Worm (Caenorhabditis elegans) whole organism, late embryonic: Measurements from ENCODE around the gene R07E3.6.

Experiments used
- C08G9.2 ChIP-seq: sonication (generic microtip); optimal IDR thresholded peaks from 2 replicates; lab custom pipeline; 2016; ENCODE audit warnings: mild to moderate bottlenecking, missing genetic modification characterization, moderate library complexity, missing compliant biosample characterization
- K09A11.1 ChIP-seq: sonication (generic microtip); optimal IDR thresholded peaks from 2 replicates; lab custom pipeline; 2017; ENCODE audit warnings: antibody characterized with exemption, mild to moderate bottlenecking, missing genetic modification characterization, missing compliant biosample characterization; ENCODE audit not compliant: insufficient read depth
- Y22D7AL.16 ChIP-seq: sonication (generic microtip); optimal IDR thresholded peaks from 2 replicates; lab custom pipeline; 2016; ENCODE audit warnings: missing genetic modification characterization, missing compliant biosample characterization
- ama-1 ChIP-seq: fragments of 150-350 bp; optimal IDR thresholded peaks from 2 replicates; lab custom pipeline; 2014
- ceh-14 ChIP-seq: sonication (generic microtip); optimal IDR thresholded peaks from 2 replicates; lab custom pipeline; 2016; ENCODE audit warnings: missing genotype, missing genetic modification characterization, missing compliant biosample characterization
- ceh-19 ChIP-seq: fragments of 200-800 bp; sonication (Bioruptor generic); optimal IDR thresholded peaks from 2 replicates; lab custom pipeline; 2018; ENCODE audit warnings: mild to moderate bottlenecking, missing genetic modification characterization, missing compliant biosample characterization
- ceh-2 ChIP-seq: sonication (generic microtip); optimal IDR thresholded peaks from 2 replicates; lab custom pipeline; 2016; ENCODE audit warnings: missing genotype, missing genetic modification characterization, missing compliant biosample characterization
- ceh-31 ChIP-seq: sonication (generic microtip); optimal IDR thresholded peaks from 2 replicates; lab custom pipeline; 2016; ENCODE audit warnings: missing genetic modification characterization, missing compliant biosample characterization
- ceh-34 ChIP-seq: sonication (generic microtip); optimal IDR thresholded peaks from 2 replicates; lab custom pipeline; 2016; ENCODE audit warnings: mild to moderate bottlenecking, missing genetic modification characterization, missing compliant biosample characterization
- dmd-4 ChIP-seq: sonication (generic microtip); optimal IDR thresholded peaks from 2 replicates; lab custom pipeline; 2016; ENCODE audit warnings: borderline replicate concordance, missing genetic modification characterization, missing compliant biosample characterization
- dve-1 ChIP-seq: sonication (generic microtip); optimal IDR thresholded peaks from 2 replicates; lab custom pipeline; 2017; ENCODE audit warnings: antibody characterized with exemption, mild to moderate bottlenecking, missing genetic modification characterization, missing compliant biosample characterization
- elt-2 ChIP-seq: sonication (generic microtip); optimal IDR thresholded peaks from 2 replicates; lab custom pipeline; 2016; ENCODE audit warnings: missing genetic modification reagents, missing genetic modification characterization, missing compliant biosample characterization
- eyg-1 ChIP-seq: sonication (generic microtip); optimal IDR thresholded peaks from 2 replicates; lab custom pipeline; 2016; ENCODE audit warnings: missing genotype, missing genetic modification characterization, missing compliant biosample characterization
- fax-1 ChIP-seq: sonication (generic microtip); optimal IDR thresholded peaks from 2 replicates; lab custom pipeline; 2016; ENCODE audit warnings: missing genotype, missing genetic modification characterization, missing compliant biosample characterization
- fkh-10 ChIP-seq: fragments of 150-350 bp; optimal IDR thresholded peaks from 2 replicates; lab custom pipeline; 2014; ENCODE audit warnings: missing biosample characterization, missing genetic modification reagents, missing genetic modification characterization
- gmeb-2 ChIP-seq: sonication (generic microtip); optimal IDR thresholded peaks from 2 replicates; lab custom pipeline; 2016; ENCODE audit warnings: missing genetic modification characterization, inconsistent platforms, missing compliant biosample characterization
- hlh-15 ChIP-seq: sonication (generic microtip); optimal IDR thresholded peaks from 2 replicates; lab custom pipeline; 2016; ENCODE audit warnings: missing genetic modification characterization, missing compliant biosample characterization
- hlh-8 ChIP-seq: sonication (generic microtip); optimal IDR thresholded peaks from 2 replicates; lab custom pipeline; 2016; ENCODE audit warnings: missing genotype, missing genetic modification characterization, missing compliant biosample characterization
- madf-2 ChIP-seq: sonication (generic microtip); optimal IDR thresholded peaks from 2 replicates; lab custom pipeline; 2017; ENCODE audit warnings: missing genetic modification characterization, missing compliant biosample characterization
- mec-3 ChIP-seq: sonication (generic microtip); optimal IDR thresholded peaks from 2 replicates; lab custom pipeline; 2016; ENCODE audit warnings: borderline replicate concordance, missing genetic modification characterization, missing compliant biosample characterization
- nhr-232 ChIP-seq: sonication (generic microtip); optimal IDR thresholded peaks from 2 replicates; lab custom pipeline; 2016; ENCODE audit warnings: missing genetic modification characterization, missing compliant biosample characterization
- npax-4 ChIP-seq: sonication (generic microtip); optimal IDR thresholded peaks from 2 replicates; lab custom pipeline; 2016; ENCODE audit warnings: missing genetic modification characterization, missing compliant biosample characterization
- odd-2 ChIP-seq: sonication (generic microtip); optimal IDR thresholded peaks from 2 replicates; lab custom pipeline; 2017; ENCODE audit warnings: antibody characterized with exemption, mild to moderate bottlenecking, missing genetic modification characterization, missing compliant biosample characterization
- pag-3 ChIP-seq: sonication (generic microtip); optimal IDR thresholded peaks from 2 replicates; lab custom pipeline; 2016; ENCODE audit warnings: missing compliant biosample characterization, missing genetic modification characterization, borderline replicate concordance
- pax-1 ChIP-seq: fragments of 150-350 bp; optimal IDR thresholded peaks from 2 replicates; lab custom pipeline; 2014; ENCODE audit warnings: missing biosample characterization, missing genetic modification characterization
- pha-2 ChIP-seq: sonication (generic microtip); optimal IDR thresholded peaks from 2 replicates; lab custom pipeline; 2017; ENCODE audit warnings: mild to moderate bottlenecking, missing genetic modification characterization, missing compliant biosample characterization
- pqm-1 ChIP-seq: sonication (generic microtip); optimal IDR thresholded peaks from 2 replicates; lab custom pipeline; 2016; ENCODE audit warnings: missing genetic modification characterization, missing compliant biosample characterization
- sdc-2 ChIP-seq: sonication (generic microtip); optimal IDR thresholded peaks from 2 replicates; lab custom pipeline; 2016; ENCODE audit warnings: missing genotype, missing genetic modification characterization, missing compliant biosample characterization
- sox-2 ChIP-seq: fragments of 200-800 bp; sonication (Bioruptor generic); IDR thresholded peaks from 2 replicates; pipeline ENCODE4 v1.3.6; 2022; ENCODE audit warnings: missing genetic modification reagents, missing genetic modification characterization, missing compliant biosample characterization
- sox-4 ChIP-seq: sonication (generic microtip); optimal IDR thresholded peaks from 2 replicates; lab custom pipeline; 2017; ENCODE audit warnings: mild to moderate bottlenecking, missing genetic modification characterization, inconsistent platforms, missing compliant biosample characterization
- tbx-2 ChIP-seq: sonication (generic microtip); optimal IDR thresholded peaks from 2 replicates; lab custom pipeline; 2016; ENCODE audit warnings: missing genetic modification characterization, missing compliant biosample characterization
- unc-42 ChIP-seq: sonication (generic microtip); optimal IDR thresholded peaks from 2 replicates; lab custom pipeline; 2016; ENCODE audit warnings: missing genotype, missing genetic modification characterization, missing compliant biosample characterization
- zip-5 ChIP-seq: sonication (generic microtip); optimal IDR thresholded peaks from 2 replicates; lab custom pipeline; 2016; ENCODE audit warnings: missing genetic modification characterization, missing compliant biosample characterization

The R07E3.6 gene

ce11 chrX:10340986-10341385 is 23.5 kb downstream of the R07E3.6 start, which contains the start of gene R07E3.1:
R07E3.1 (minus strand) TSS chrX:10341161.
- no peak for TF ChIP-seq eyg-1 (tag; lab: Kevin White, UChicago)
- peak; percentile 67 for TF ChIP-seq elt-2 (tag; lab: Kevin White, UChicago)
- TF ChIP-seq, all 69 proteins: peak for 1

ce11 chrX:10350151-10350550 is 32.6 kb downstream of the R07E3.6 start:
- no peak for TF ChIP-seq C08G9.2
- no peak for TF ChIP-seq pha-2 (tag; lab: Kevin White, UChicago)
- TF ChIP-seq ceh-34 (tag; lab: Kevin White, UChicago): no peak
- TF ChIP-seq npax-4: no peak
- TF ChIP-seq ama-1 (lab: Kevin White, UChicago): no peak
- no peak for TF ChIP-seq ceh-19 (GFP tag; lab: Kevin White, UChicago)
- TF ChIP-seq hlh-15: no peak
- no peak for TF ChIP-seq pax-1 (tag; lab: Kevin White, UChicago)
- no peak for TF ChIP-seq zip-5 (tag; lab: Kevin White, UChicago)
- TF ChIP-seq K09A11.1 (tag; lab: Kevin White, UChicago): no peak
- no peak for TF ChIP-seq hlh-8 (tag; lab: Kevin White, UChicago)
- TF ChIP-seq gmeb-2 (tag; lab: Kevin White, UChicago): no peak
- TF ChIP-seq madf-2 (tag; lab: Kevin White, UChicago): no peak
- TF ChIP-seq ceh-14 (tag; lab: Kevin White, UChicago): no peak
- TF ChIP-seq tbx-2: no peak
- no peak for TF ChIP-seq fkh-10 (GFP tag; lab: Kevin White, UChicago)
- TF ChIP-seq sox-4 (tag; lab: Kevin White, UChicago): no peak

- TF ChIP-seq sdc-2 (peak; percentile 92), ceh-2 (no peak), sox-2 (GFP tag; lab: Robert Waterston, UW) (no peak), npax-4 (no peak), ceh-34 (tag; lab: Kevin White, UChicago) (no peak), pag-3 (tag; lab: Kevin White, UChicago) (no peak), pqm-1 (tag; lab: Kevin White, UChicago) (no peak)
Measured at ce11 chrX:10353857-10354256, 36.3 kb downstream of the R07E3.6 start.

- no peak for TF ChIP-seq ceh-34 (tag; lab: Kevin White, UChicago)
- TF ChIP-seq Y22D7AL.16: no peak
- no peak for TF ChIP-seq odd-2
- TF ChIP-seq nhr-232 (tag; lab: Kevin White, UChicago): no peak
- no peak for TF ChIP-seq dve-1 (tag; lab: Kevin White, UChicago)
- TF ChIP-seq fax-1: no peak
- TF ChIP-seq unc-42: no peak
- no peak for TF ChIP-seq hlh-15
- TF ChIP-seq ceh-19 (GFP tag; lab: Kevin White, UChicago): no peak
- TF ChIP-seq mec-3 (tag; lab: Kevin White, UChicago): no peak
- TF ChIP-seq sox-4 (tag; lab: Kevin White, UChicago): no peak
Measured at ce11 chrX:10355650-10356049, 38.1 kb downstream of the R07E3.6 start, which contains the start of gene R07E3.7. R07E3.7 (minus strand) TSS chrX:10355750.

- TF ChIP-seq pax-1 (tag; lab: Kevin White, UChicago) (no peak), sdc-2 (no peak), dmd-4 (tag; lab: Kevin White, UChicago) (no peak), ceh-31 (tag; lab: Kevin White, UChicago) (no peak)
Measured at ce11 chrX:10358083-10358482, 40.6 kb downstream of the R07E3.6 start, which contains the start of gene efhc-1. efhc-1 (plus strand) TSS chrX:10358383.
